Worm (Caenorhabditis elegans) whole organism, L1 larva: ENCODE results near the gene Y37D8A.25.
A peak's percentile ranks its signal among the peaks of the same experiment; 100 is the strongest.

Experiments
- C16A3.4 ChIP-seq: fragments of 150-350 bp; optimal IDR thresholded peaks from 2 replicates; lab custom pipeline; 2014; ENCODE audit warnings: missing biosample characterization, missing genetic modification characterization
- C34B4.2 ChIP-seq: sonication (generic microtip); optimal IDR thresholded peaks from 2 replicates; lab custom pipeline; 2017; ENCODE audit warnings: mild to moderate bottlenecking, missing genetic modification characterization, missing compliant biosample characterization
- F16B12.6 ChIP-seq: fragments of 150-350 bp; optimal IDR thresholded peaks from 2 replicates; lab custom pipeline; 2014; ENCODE audit warnings: missing biosample characterization, missing genetic modification characterization
- aha-1 ChIP-seq: fragments of 150-350 bp; optimal IDR thresholded peaks from 2 replicates; lab custom pipeline; 2014; ENCODE audit warnings: missing biosample characterization, missing genetic modification characterization
- alr-1 ChIP-seq: fragments of 200-800 bp; sonication (Bioruptor generic); optimal IDR thresholded peaks from 2 replicates; lab custom pipeline; 2018; ENCODE audit warnings: borderline replicate concordance, mild to moderate bottlenecking, missing genetic modification characterization, missing compliant biosample characterization
- aly-2 ChIP-seq: fragments of 150-350 bp; optimal IDR thresholded peaks from 2 replicates; lab custom pipeline; 2014; ENCODE audit warnings: missing biosample characterization, missing genetic modification characterization
- ama-1 ChIP-seq: fragments of 150-350 bp; optimal IDR thresholded peaks from 2 replicates; lab custom pipeline; 2014
- blmp-1 ChIP-seq: fragments of 150-350 bp; optimal IDR thresholded peaks from 2 replicates; lab custom pipeline; 2014; ENCODE audit warnings: missing biosample characterization, missing genetic modification characterization
- ceh-63 ChIP-seq: fragments of 200-800 bp; sonication (Bioruptor generic); optimal IDR thresholded peaks from 2 replicates; lab custom pipeline; 2018; ENCODE audit warnings: mild to moderate bottlenecking, missing genetic modification characterization, missing compliant biosample characterization
- ceh-82 ChIP-seq, 3 experiments: fragments of 150-350 bp in 1 of 3; sonication (generic microtip) in 2 of 3; optimal IDR thresholded peaks; 2 replicates each; lab custom pipeline; 2014 to 2017; ENCODE audit warnings: missing biosample characterization in 3 of 3, missing genetic modification characterization in 3 of 3
- ces-1 ChIP-seq: fragments of 150-350 bp; optimal IDR thresholded peaks from 2 replicates; lab custom pipeline; 2014; ENCODE audit warnings: missing biosample characterization, missing genetic modification reagents, missing genetic modification characterization
- dpl-1 ChIP-seq, 3 experiments: fragments of 150-350 bp in 2 of 3; sonication (generic microtip) in 1 of 3; optimal IDR thresholded peaks; 2 replicates each; lab custom pipeline; 2014 to 2017; ENCODE audit warnings: missing biosample characterization in 3 of 3, missing genetic modification characterization in 3 of 3, missing genetic modification reagents in 3 of 3
- dsc-1 ChIP-seq: sonication (generic microtip); optimal IDR thresholded peaks from 2 replicates; lab custom pipeline; 2016; ENCODE audit warnings: mild to moderate bottlenecking, missing genetic modification characterization, missing compliant biosample characterization
- efl-1 ChIP-seq, 4 experiments: fragments of 150-350 bp; optimal IDR thresholded peaks in 3 of 4; peaks in 1 of 4; 1 replicate in 1 of 4; 2 replicates in 3 of 4; lab custom pipeline; 2014; ENCODE audit warnings: missing biosample characterization in 2 of 4, missing genetic modification characterization in 2 of 4, missing genetic modification reagents in 2 of 4
- efl-3 ChIP-seq: fragments of 200-800 bp; sonication (Bioruptor generic); optimal IDR thresholded peaks from 2 replicates; lab custom pipeline; 2018; ENCODE audit warnings: mild to moderate bottlenecking, missing genetic modification characterization, missing compliant biosample characterization
- elt-2 ChIP-seq: sonication (generic microtip); optimal IDR thresholded peaks from 2 replicates; lab custom pipeline; 2016; ENCODE audit warnings: missing genetic modification characterization, mild to moderate bottlenecking, inconsistent platforms, missing compliant biosample characterization, missing genetic modification reagents
- elt-3 ChIP-seq, 6 experiments: fragments of 150-350 bp in 1 of 6; sonication (generic microtip); optimal IDR thresholded peaks; 2 replicates each; lab custom pipeline; 2017 to 2018; ENCODE audit warnings: missing biosample characterization in 6 of 6, missing genetic modification characterization in 6 of 6, inconsistent platforms in 1 of 6
- fos-1 ChIP-seq: fragments of 150-350 bp; optimal IDR thresholded peaks from 2 replicates; lab custom pipeline; 2014; ENCODE audit warnings: missing biosample characterization, missing genetic modification characterization
- hlh-17 ChIP-seq: fragments of 200-800 bp; sonication (Bioruptor generic); optimal IDR thresholded peaks from 2 replicates; lab custom pipeline; 2018; ENCODE audit warnings: missing genetic modification characterization, mild to moderate bottlenecking, missing compliant biosample characterization, moderate library complexity, borderline replicate concordance
- hlh-4 ChIP-seq: sonication (generic microtip); optimal IDR thresholded peaks from 2 replicates; lab custom pipeline; 2016; ENCODE audit warnings: mild to moderate bottlenecking, missing genetic modification characterization, missing compliant biosample characterization
- irx-1 ChIP-seq: sonication (generic microtip); optimal IDR thresholded peaks from 2 replicates; lab custom pipeline; 2016; ENCODE audit warnings: missing genetic modification characterization, missing compliant biosample characterization
- isw-1 ChIP-seq: fragments of 200-800 bp; sonication (Bioruptor generic); IDR thresholded peaks from 2 replicates; pipeline ENCODE4 v1.3.6; 2022; ENCODE audit warnings: missing genetic modification characterization, missing compliant biosample characterization
- lin-15B ChIP-seq: fragments of 150-350 bp; sonication (generic microtip); optimal IDR thresholded peaks from 3 replicates; lab custom pipeline; 2014; ENCODE audit warnings: missing biosample characterization, missing genetic modification characterization
- lin-35 ChIP-seq, 2 experiments: fragments of 150-350 bp; optimal IDR thresholded peaks; 2 replicates each; lab custom pipeline; 2014; ENCODE audit warnings: missing biosample characterization in 2 of 2, missing genetic modification characterization in 2 of 2, missing genetic modification reagents in 2 of 2
- lir-3 ChIP-seq: sonication (generic microtip); optimal IDR thresholded peaks from 2 replicates; lab custom pipeline; 2016; ENCODE audit warnings: mild to moderate bottlenecking, missing genetic modification characterization, moderate library complexity, missing compliant biosample characterization; ENCODE audit not compliant: poor library complexity
- lsy-2 ChIP-seq, 2 experiments: fragments of 150-350 bp; optimal IDR thresholded peaks; 2 replicates each; lab custom pipeline; 2014; ENCODE audit warnings: missing biosample characterization in 2 of 2, missing genetic modification characterization in 2 of 2
- mab-9 ChIP-seq: fragments of 200-800 bp; sonication (Bioruptor generic); IDR thresholded peaks from 2 replicates; pipeline ENCODE4 v1.3.6; 2022; ENCODE audit warnings: missing genetic modification reagents, missing genetic modification characterization, missing compliant biosample characterization
- nhr-11 ChIP-seq: fragments of 150-350 bp; optimal IDR thresholded peaks from 2 replicates; lab custom pipeline; 2014; ENCODE audit warnings: missing biosample characterization, missing genetic modification characterization
- nhr-12 ChIP-seq: sonication (generic microtip); optimal IDR thresholded peaks from 2 replicates; lab custom pipeline; 2017; ENCODE audit warnings: missing biosample characterization, missing genetic modification characterization
- nhr-28 ChIP-seq: fragments of 150-350 bp; optimal IDR thresholded peaks from 2 replicates; lab custom pipeline; 2014; ENCODE audit warnings: missing biosample characterization, missing genetic modification characterization
- nhr-47 ChIP-seq: sonication (generic microtip); optimal IDR thresholded peaks from 2 replicates; lab custom pipeline; 2016; ENCODE audit warnings: mild to moderate bottlenecking, missing genetic modification characterization, moderate library complexity, missing compliant biosample characterization
- nhr-71 ChIP-seq: sonication (generic microtip); optimal IDR thresholded peaks from 2 replicates; lab custom pipeline; 2016; ENCODE audit warnings: mild to moderate bottlenecking, missing genetic modification characterization, moderate library complexity, missing compliant biosample characterization
- nhr-76 ChIP-seq: sonication (generic microtip); optimal IDR thresholded peaks from 2 replicates; lab custom pipeline; 2017; ENCODE audit warnings: missing biosample characterization, missing genetic modification characterization
- nhr-85 ChIP-seq: sonication (generic microtip); peaks from one replicate; lab custom pipeline; 2016; ENCODE audit warnings: missing genetic modification characterization, inconsistent platforms, missing compliant biosample characterization
- nhr-90 ChIP-seq: sonication (generic microtip); optimal IDR thresholded peaks from 2 replicates; lab custom pipeline; 2016; ENCODE audit warnings: mild to moderate bottlenecking, missing genetic modification characterization, missing compliant biosample characterization; ENCODE audit not compliant: poor library complexity
- rnt-1 ChIP-seq: sonication (generic microtip); optimal IDR thresholded peaks from 2 replicates; lab custom pipeline; 2016; ENCODE audit warnings: mild to moderate bottlenecking, missing genetic modification characterization, moderate library complexity, missing compliant biosample characterization
- skn-1 ChIP-seq: fragments of 150-350 bp; optimal IDR thresholded peaks from 2 replicates; lab custom pipeline; 2014; ENCODE audit warnings: missing biosample characterization, missing genetic modification characterization
- snu-23 ChIP-seq: sonication (generic microtip); optimal IDR thresholded peaks from 2 replicates; lab custom pipeline; 2016; ENCODE audit warnings: missing genetic modification characterization, missing compliant biosample characterization
- sptf-1 ChIP-seq: fragments of 150-350 bp; optimal IDR thresholded peaks from 2 replicates; lab custom pipeline; 2014; ENCODE audit warnings: missing biosample characterization, missing genetic modification characterization
- swsn-7 ChIP-seq: sonication (generic microtip); optimal IDR thresholded peaks from 2 replicates; lab custom pipeline; 2016; ENCODE audit warnings: missing genetic modification characterization, missing compliant biosample characterization
- tbx-2 ChIP-seq: sonication (generic microtip); optimal IDR thresholded peaks from 2 replicates; lab custom pipeline; 2016; ENCODE audit warnings: missing genetic modification characterization, missing compliant biosample characterization
- unc-130 ChIP-seq: fragments of 150-350 bp; optimal IDR thresholded peaks from 2 replicates; lab custom pipeline; 2017; ENCODE audit warnings: missing biosample characterization, missing genetic modification characterization, inconsistent platforms
- unc-62 ChIP-seq: fragments of 150-350 bp; optimal IDR thresholded peaks from 2 replicates; lab custom pipeline; 2014; ENCODE audit warnings: missing biosample characterization, missing genetic modification reagents, missing genetic modification characterization
- ztf-11 ChIP-seq, 2 experiments: sonication (generic microtip); optimal IDR thresholded peaks; 2 replicates each; lab custom pipeline; 2016 to 2017; ENCODE audit warnings: missing genetic modification characterization in 2 of 2, missing biosample characterization in 1 of 2, missing compliant biosample characterization in 1 of 2

Y37D8A.25 gene

DNA sequence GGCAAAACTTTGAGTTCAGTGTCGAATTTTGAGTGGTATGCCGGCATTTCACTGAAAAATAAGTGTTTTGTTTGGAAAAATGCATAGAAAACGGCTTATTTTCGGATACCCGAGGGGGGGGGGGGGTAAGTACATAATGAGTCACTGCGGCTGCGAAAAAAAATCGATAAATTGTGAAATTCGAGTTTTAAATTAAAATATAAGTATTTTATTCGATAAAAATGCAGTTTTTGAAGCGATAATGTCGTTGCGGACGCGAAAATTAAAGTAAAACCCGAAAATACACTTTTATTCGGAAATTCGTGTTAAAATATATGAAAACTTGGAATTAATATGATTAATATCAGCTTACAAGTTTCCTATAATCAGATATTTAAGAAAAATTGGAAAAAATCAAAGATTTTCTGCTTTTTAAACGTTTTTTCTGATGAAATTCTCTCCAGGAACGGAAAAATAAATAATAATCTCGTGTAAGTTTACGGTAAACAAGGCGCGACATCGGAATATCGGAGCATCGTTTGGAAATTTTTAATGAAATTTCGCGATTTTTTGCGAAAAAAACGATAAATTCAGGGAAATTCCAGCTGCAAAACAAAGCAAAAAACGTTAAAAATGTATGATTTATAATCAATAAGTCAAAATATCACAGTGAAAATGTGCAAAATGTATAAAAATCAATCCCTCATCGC is 1.9 kb downstream of the Y37D8A.25 start, which contains the start of gene arx-5:
arx-5 (minus strand) TSS at position 51 of the 689 bp plus-strand sequence.
- TF ChIP-seq blmp-1 (tag; lab: Kevin White, UChicago) (peak; percentile 8), F16B12.6 (peak; percentile 15), mab-9 (GFP tag; lab: Robert Waterston, UW) (no peak), tbx-2 (tag; lab: Kevin White, UChicago) (peak; percentile 0), ceh-82 (tag; optimal IDR thresholded peaks at IDR 0.05; lab: Kevin White, UChicago) (peak in 1 of 3 experiments; percentile 30), dpl-1 (GFP tag; optimal IDR thresholded peaks at IDR 0.05; lab: Kevin White, UChicago) (peak; percentile 10 to 51 (median 47)), dsc-1 (peak; percentile 47), swsn-7 (tag; lab: Kevin White, UChicago) (peak; percentile 18), lin-15B (peak; percentile 2), nhr-47 (tag; lab: Kevin White, UChicago) (peak; percentile 46), C16A3.4 (tag; lab: Kevin White, UChicago) (peak; percentile 0), elt-3 (tag; optimal IDR thresholded peaks at IDR 0.05; lab: Kevin White, UChicago) (no peak), irx-1 (tag; lab: Kevin White, UChicago) (peak; percentile 11), nhr-85 (tag; lab: Kevin White, UChicago) (peak; percentile 54), unc-130 (tag; lab: Kevin White, UChicago) (no peak), aly-2 (no peak), elt-2 (tag; lab: Kevin White, UChicago) (no peak), rnt-1 (tag; lab: Kevin White, UChicago) (peak; percentile 11), nhr-90 (tag; lab: Kevin White, UChicago) (no peak), lin-35 (GFP tag; optimal IDR thresholded peaks at IDR 0.05; lab: Kevin White, UChicago) (peak in 1 of 2 experiments; percentile 37), lsy-2 (tag; optimal IDR thresholded peaks at IDR 0.05; lab: Kevin White, UChicago) (peak; percentile 40 to 63), efl-1 (optimal IDR thresholded peaks at IDR 0.05; lab: Kevin White, UChicago) (peak; percentile 24 to 52), efl-1 (GFP tag; optimal IDR thresholded peaks at IDR 0.05 in 1 of 2; lab: Kevin White, UChicago) (peak; percentile 38 to 91), nhr-71 (tag; lab: Kevin White, UChicago) (peak; percentile 50), efl-3 (GFP tag; lab: Kevin White, UChicago) (no peak), isw-1 (GFP tag; lab: Robert Waterston, UW) (no peak), aha-1 (tag; lab: Kevin White, UChicago) (no peak)

DNA sequence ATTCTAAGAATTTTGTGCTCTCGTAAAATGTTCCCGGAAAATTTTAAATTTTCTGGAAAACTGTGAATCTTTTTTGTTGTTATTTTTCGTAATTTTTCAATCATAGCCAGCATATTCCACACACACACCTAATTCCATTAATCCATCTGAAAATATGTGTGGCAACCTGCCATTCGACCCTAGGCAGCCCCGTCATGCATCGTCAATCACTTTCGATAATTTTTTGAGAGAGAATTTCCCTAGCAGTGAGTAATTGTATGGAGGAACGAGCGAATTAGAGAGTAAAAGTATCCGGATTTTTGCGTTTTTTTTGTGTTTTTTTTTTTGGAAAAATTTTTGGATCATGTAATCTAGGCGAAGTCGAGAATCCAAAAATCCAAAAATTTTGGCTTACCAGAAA is 6.9 kb downstream of the Y37D8A.25 start, which contains the start of gene BE10.4:
BE10.4 (plus strand) TSS at position 301 of the 400 bp plus-strand sequence.
- no peak for TF ChIP-seq ces-1 (GFP tag; lab: Kevin White, UChicago)
- TF ChIP-seq blmp-1 (tag; lab: Kevin White, UChicago) = peak; percentile 20
- TF ChIP-seq efl-1 (optimal IDR thresholded peaks at IDR 0.05; lab: Kevin White, UChicago) = no peak
- TF ChIP-seq efl-1 (GFP tag; optimal IDR thresholded peaks at IDR 0.05 in 1 of 2; lab: Kevin White, UChicago) = peak in 1 of 2 experiments; percentile 81

DNA sequence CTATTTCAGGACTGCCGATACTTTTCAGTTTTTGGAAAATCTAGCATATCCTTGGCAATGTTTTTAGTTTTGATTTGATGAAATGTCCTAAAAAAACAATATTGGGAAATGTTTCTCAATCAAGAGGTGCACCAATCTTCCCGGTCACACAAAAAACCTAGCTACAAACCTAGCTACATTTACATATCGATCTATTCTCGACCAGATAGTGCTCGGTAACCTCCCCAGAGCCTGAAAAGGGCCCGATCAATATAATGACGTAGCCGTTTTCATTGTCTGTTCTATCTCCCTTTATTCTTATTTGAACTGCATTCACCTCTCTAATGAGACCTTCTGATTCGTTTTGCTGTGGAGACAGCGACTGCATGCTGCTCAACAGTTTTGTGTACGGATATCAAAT is 12.3 kb downstream of the Y37D8A.25 start, which contains the start of gene BE10.3:
BE10.3 (plus strand) TSS at position 301 of the 400 bp plus-strand sequence.
- TF ChIP-seq tbx-2 (tag; lab: Kevin White, UChicago) (no peak), unc-130 (tag; lab: Kevin White, UChicago) (no peak), nhr-28 (tag; lab: Kevin White, UChicago) (no peak), ceh-63 (GFP tag; lab: Kevin White, UChicago) (no peak), nhr-12 (tag; lab: Kevin White, UChicago) (no peak), irx-1 (tag; lab: Kevin White, UChicago) (no peak), alr-1 (tag; lab: Kevin White, UChicago) (no peak)

DNA sequence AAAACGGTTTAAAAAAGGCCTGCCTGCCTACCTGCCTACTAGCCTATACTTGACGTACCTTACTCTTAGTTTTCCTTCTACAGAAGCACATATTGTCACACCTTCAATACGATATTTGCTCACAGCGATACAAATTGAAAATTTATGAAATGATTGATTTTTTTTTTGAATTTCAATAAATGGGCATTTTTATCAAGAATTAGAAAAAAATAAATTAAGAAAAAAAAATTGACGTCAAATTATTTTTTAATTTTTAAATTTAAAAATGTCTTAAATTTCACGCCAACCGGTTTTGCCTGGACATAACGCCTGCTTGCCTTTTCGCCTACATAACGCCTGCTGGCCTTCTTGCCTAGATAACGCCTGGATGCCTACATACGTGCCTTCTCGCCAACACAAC is 13.3 kb downstream of the Y37D8A.25 start, which contains the start of gene BE10.5:
BE10.5 (minus strand) TSS at position 101 of the 400 bp plus-strand sequence.
- TF ChIP-seq rnt-1 (tag; lab: Kevin White, UChicago) = no peak
- TF ChIP-seq unc-62 (GFP tag; lab: Kevin White, UChicago) = no peak
- no peak for TF ChIP-seq ztf-11 (tag; optimal IDR thresholded peaks at IDR 0.05; lab: Kevin White, UChicago)
- no peak for TF ChIP-seq unc-130 (tag; lab: Kevin White, UChicago)
- no peak for TF ChIP-seq fos-1 (tag; lab: Kevin White, UChicago)
- no peak for TF ChIP-seq efl-1 (optimal IDR thresholded peaks at IDR 0.05; lab: Kevin White, UChicago)
- no peak for TF ChIP-seq efl-1 (GFP tag; optimal IDR thresholded peaks at IDR 0.05 in 1 of 2; lab: Kevin White, UChicago)
- no peak for TF ChIP-seq lin-15B
- TF ChIP-seq nhr-11 (tag; lab: Kevin White, UChicago) = no peak
- no peak for TF ChIP-seq lir-3 (tag; lab: Kevin White, UChicago)
- TF ChIP-seq hlh-17 (GFP tag; lab: Kevin White, UChicago) = no peak
- TF ChIP-seq nhr-76 (tag; lab: Kevin White, UChicago) = no peak
- TF ChIP-seq ama-1 (lab: Kevin White, UChicago) = no peak
- no peak for TF ChIP-seq C34B4.2
- TF ChIP-seq snu-23 = no peak
- TF ChIP-seq hlh-4 (tag; lab: Kevin White, UChicago) = no peak
- TF ChIP-seq sptf-1 (tag; lab: Kevin White, UChicago) = no peak
- no peak for TF ChIP-seq skn-1 (tag; lab: Kevin White, UChicago)
